Fruit fly (Drosophila melanogaster) whole organism, embryonic: ENCODE measurements around the gene drm.

Source experiments
- Antp ChIP-seq: fragments of 200-800 bp; sonication (Bioruptor generic); optimal IDR thresholded peaks from 3 replicates; lab custom pipeline; 2016; ENCODE audit warnings: missing biosample characterization, missing genetic modification characterization
- Atf3 ChIP-seq: fragments of 200-800 bp; sonication (Bioruptor generic); optimal IDR thresholded peaks from 3 replicates; lab custom pipeline; 2016; ENCODE audit warnings: missing biosample characterization, missing genetic modification characterization
- BEAF-32 ChIP-seq: fragments of 200-800 bp; sonication (Bioruptor generic); optimal IDR thresholded peaks from 3 replicates; lab custom pipeline; 2017; ENCODE audit warnings: missing biosample characterization, missing genetic modification characterization, mild to moderate bottlenecking, moderate library complexity, missing genetic modification reagents
- BtbVII ChIP-seq: fragments of 200-800 bp; sonication (Bioruptor generic); optimal IDR thresholded peaks from 3 replicates; lab custom pipeline; 2017; ENCODE audit warnings: missing biosample characterization, mild to moderate bottlenecking, missing genetic modification characterization
- Bteb2 ChIP-seq: fragments of 200-800 bp; sonication (Bioruptor generic); optimal IDR thresholded peaks from 2 replicates; lab custom pipeline; 2016; ENCODE audit warnings: missing biosample characterization, missing genetic modification characterization
- CG10565 ChIP-seq: fragments of 200-800 bp; sonication (Bioruptor generic); optimal IDR thresholded peaks from 3 replicates; lab custom pipeline; 2016; ENCODE audit warnings: missing biosample characterization, mild to moderate bottlenecking, missing genetic modification characterization
- CG11398 ChIP-seq: fragments of 200-800 bp; sonication (Bioruptor generic); optimal IDR thresholded peaks from 2 replicates; lab custom pipeline; 2016; ENCODE audit warnings: missing biosample characterization, missing genetic modification characterization
- CG11504 ChIP-seq: fragments of 200-800 bp; sonication (Bioruptor generic); optimal IDR thresholded peaks from 3 replicates; lab custom pipeline; 2019; ENCODE audit warnings: missing biosample characterization, mild to moderate bottlenecking, missing genetic modification characterization, moderate library complexity
- CG13624 ChIP-seq: fragments of 200-800 bp; sonication (Bioruptor generic); optimal IDR thresholded peaks from 2 replicates; lab custom pipeline; 2016; ENCODE audit warnings: missing biosample characterization, missing genetic modification characterization
- CG15514 ChIP-seq: fragments of 200-800 bp; sonication (Bioruptor generic); optimal IDR thresholded peaks from 3 replicates; lab custom pipeline; 2017; ENCODE audit warnings: missing biosample characterization, missing genetic modification characterization, mild to moderate bottlenecking, moderate library complexity, missing genetic modification reagents
- CG16813 ChIP-seq: fragments of 200-800 bp; sonication (Bioruptor generic); IDR thresholded peaks from 3 replicates; pipeline ENCODE4 v1.3.6; 2022; ENCODE audit warnings: missing biosample characterization, missing genetic modification characterization; ENCODE audit not compliant: partially characterized antibody
- CG17186 ChIP-seq: fragments of 200-800 bp; sonication (Bioruptor generic); optimal IDR thresholded peaks from 3 replicates; lab custom pipeline; 2017; ENCODE audit warnings: missing biosample characterization, missing genetic modification reagents, missing genetic modification characterization
- CG17361 ChIP-seq: fragments of 200-800 bp; sonication (Bioruptor generic); IDR thresholded peaks from 3 replicates; pipeline ENCODE4 v1.3.6; 2022; ENCODE audit warnings: missing biosample characterization, missing genetic modification characterization
- CG18011 ChIP-seq: fragments of 200-800 bp; sonication (Bioruptor generic); optimal IDR thresholded peaks from 2 replicates; lab custom pipeline; 2017; ENCODE audit warnings: missing biosample characterization, missing genetic modification characterization, mild to moderate bottlenecking, moderate library complexity, missing genotype
- CG18476 ChIP-seq: fragments of 200-800 bp; sonication (Bioruptor generic); optimal IDR thresholded peaks from 2 replicates; lab custom pipeline; 2016; ENCODE audit warnings: missing biosample characterization, mild to moderate bottlenecking, missing genetic modification characterization
- CG3838 ChIP-seq: fragments of 200-800 bp; sonication (Bioruptor generic); optimal IDR thresholded peaks from 3 replicates; lab custom pipeline; 2016; ENCODE audit warnings: missing biosample characterization, missing genetic modification characterization
- CG4328 ChIP-seq: fragments of 200-800 bp; sonication (Bioruptor generic); optimal IDR thresholded peaks from 3 replicates; lab custom pipeline; 2017; ENCODE audit warnings: missing biosample characterization, missing genetic modification reagents, missing genetic modification characterization
- CG8924 ChIP-seq: fragments of 200-800 bp; optimal IDR thresholded peaks from 3 replicates; lab custom pipeline; 2019; ENCODE audit warnings: missing biosample characterization, mild to moderate bottlenecking, missing genetic modification characterization, moderate library complexity
- Chrac-16 ChIP-seq: fragments of 200-800 bp; sonication (Bioruptor generic); optimal IDR thresholded peaks from 3 replicates; lab custom pipeline; 2016; ENCODE audit warnings: missing biosample characterization, missing genetic modification characterization
- Deaf1 ChIP-seq: fragments of 200-800 bp; optimal IDR thresholded peaks from 3 replicates; lab custom pipeline; 2019; ENCODE audit warnings: missing biosample characterization, mild to moderate bottlenecking, missing genetic modification characterization, moderate library complexity
- H2.0 ChIP-seq: fragments of 200-800 bp; sonication (Bioruptor generic); IDR thresholded peaks from 2 replicates; pipeline ENCODE4 v1.3.6; 2022; ENCODE audit warnings: missing biosample characterization, missing genetic modification characterization
- HLH3B ChIP-seq: fragments of 200-800 bp; sonication (Bioruptor generic); IDR thresholded peaks from 2 replicates; pipeline ENCODE4 v1.3.6; 2022; ENCODE audit warnings: missing biosample characterization, missing genetic modification characterization
- HLH54F ChIP-seq: fragments of 200-800 bp; sonication (Bioruptor generic); optimal IDR thresholded peaks from 3 replicates; lab custom pipeline; 2016; ENCODE audit warnings: missing biosample characterization, missing genetic modification characterization
- Hmr ChIP-seq: fragments of 200-800 bp; sonication (Bioruptor generic); optimal IDR thresholded peaks from 3 replicates; lab custom pipeline; 2017; ENCODE audit warnings: mild to moderate bottlenecking, missing biosample characterization, missing genetic modification reagents, missing genetic modification characterization
- Hr3 ChIP-seq: fragments of 200-800 bp; sonication (Bioruptor generic); optimal IDR thresholded peaks from 3 replicates; lab custom pipeline; 2016; ENCODE audit warnings: missing biosample characterization, missing genetic modification characterization
- Jarid2 ChIP-seq: fragments of 200-800 bp; sonication (Bioruptor generic); optimal IDR thresholded peaks from 3 replicates; lab custom pipeline; 2017; ENCODE audit warnings: mild to moderate bottlenecking, missing biosample characterization, missing genetic modification reagents, missing genetic modification characterization
- Lhr ChIP-seq: fragments of 200-800 bp; sonication (Bioruptor generic); optimal IDR thresholded peaks from 3 replicates; lab custom pipeline; 2017; ENCODE audit warnings: mild to moderate bottlenecking, missing biosample characterization, missing genetic modification reagents, missing genetic modification characterization
- MBD-R2 ChIP-seq: fragments of 200-800 bp; sonication (Bioruptor generic); IDR thresholded peaks from 2 replicates; pipeline ENCODE4 v1.3.6; 2022; ENCODE audit warnings: missing biosample characterization, missing genetic modification characterization
- NfI ChIP-seq: fragments of 200-800 bp; sonication (Bioruptor generic); optimal IDR thresholded peaks from 3 replicates; lab custom pipeline; 2018; ENCODE audit warnings: missing biosample characterization, mild to moderate bottlenecking, missing genetic modification characterization, moderate library complexity
- Pdp1 ChIP-seq, 2 experiments: fragments of 200-800 bp; sonication (Bioruptor generic); optimal IDR thresholded peaks; 3 replicates each; lab custom pipeline; 2016; ENCODE audit warnings: missing biosample characterization in 2 of 2, missing genetic modification characterization in 2 of 2, mild to moderate bottlenecking in 1 of 2, moderate library complexity in 1 of 2
- Ptx1 ChIP-seq: fragments of 200-800 bp; sonication (Bioruptor generic); IDR thresholded peaks from 2 replicates; pipeline ENCODE4 v1.3.6; 2022; ENCODE audit warnings: missing biosample characterization, missing genetic modification characterization
- Stat92E ChIP-seq, 3 experiments: fragments of >200 bp in 2 of 3; fragments of 200-800 bp in 1 of 3; sonication (Bioruptor generic) in 1 of 3; optimal IDR thresholded peaks; 2 replicates each; lab custom pipeline; 2017 to 2019; ENCODE audit warnings: missing biosample characterization in 3 of 3, missing genetic modification characterization in 3 of 3, mild to moderate bottlenecking in 1 of 3, moderate library complexity in 1 of 3
- Usf ChIP-seq: fragments of 200-800 bp; sonication (Bioruptor generic); optimal IDR thresholded peaks from 2 replicates; lab custom pipeline; 2017; ENCODE audit warnings: missing genotype, missing biosample characterization, missing genetic modification characterization
- Vsx1 ChIP-seq: fragments of 200-800 bp; sonication (Bioruptor generic); optimal IDR thresholded peaks from 2 replicates; lab custom pipeline; 2017; ENCODE audit warnings: missing biosample characterization, mild to moderate bottlenecking, missing genetic modification characterization, missing genetic modification reagents
- crc ChIP-seq: fragments of 200-800 bp; sonication (Bioruptor generic); optimal IDR thresholded peaks from 2 replicates; lab custom pipeline; 2016; ENCODE audit warnings: missing biosample characterization, missing genetic modification characterization
- dysf ChIP-seq: fragments of 200-800 bp; sonication (Bioruptor generic); IDR thresholded peaks from 3 replicates; pipeline ENCODE4 v1.3.6; 2022; ENCODE audit warnings: missing biosample characterization, missing genetic modification characterization
- ewg ChIP-seq: fragments of 200-800 bp; sonication (Bioruptor generic); optimal IDR thresholded peaks from 3 replicates; lab custom pipeline; 2017; ENCODE audit warnings: mild to moderate bottlenecking, missing biosample characterization, missing genetic modification reagents, missing genetic modification characterization
- gcm ChIP-seq: fragments of 200-800 bp; sonication (Bioruptor generic); optimal IDR thresholded peaks from 2 replicates; lab custom pipeline; 2019; ENCODE audit warnings: missing biosample characterization, mild to moderate bottlenecking, missing genetic modification characterization, moderate library complexity
- ken ChIP-seq: fragments of 200-800 bp; sonication (Bioruptor generic); IDR thresholded peaks from 3 replicates; pipeline ENCODE4 v1.3.6; 2022; ENCODE audit warnings: missing biosample characterization, missing genetic modification characterization
- lov ChIP-seq, 2 experiments: fragments of 200-800 bp in 1 of 2; fragments of >200 bp in 1 of 2; sonication (Bioruptor generic) in 1 of 2; IDR thresholded peaks in 1 of 2; optimal IDR thresholded peaks in 1 of 2; 2 replicates in 1 of 2; 3 replicates in 1 of 2; pipeline versions ENCODE4 v1.3.6 to Lab custom; 2017 to 2022; ENCODE audit warnings: missing biosample characterization in 1 of 2, missing genetic modification characterization in 1 of 2
- nau ChIP-seq: fragments of 200-800 bp; sonication (Bioruptor generic); optimal IDR thresholded peaks from 3 replicates; lab custom pipeline; 2017; ENCODE audit warnings: missing biosample characterization, mild to moderate bottlenecking, missing genetic modification characterization, missing genetic modification reagents
- onecut ChIP-seq: fragments of 200-800 bp; sonication (Bioruptor generic); IDR thresholded peaks from 2 replicates; pipeline ENCODE4 v1.3.6; 2022; ENCODE audit warnings: missing biosample characterization, missing genetic modification characterization
- psq ChIP-seq: fragments of 200-800 bp; sonication (Bioruptor generic); optimal IDR thresholded peaks from 2 replicates; lab custom pipeline; 2017; ENCODE audit warnings: missing biosample characterization, missing genetic modification characterization
- sd ChIP-seq: fragments of 200-800 bp; sonication (Bioruptor generic); optimal IDR thresholded peaks from 3 replicates; lab custom pipeline; 2018; ENCODE audit warnings: missing biosample characterization, mild to moderate bottlenecking, missing genetic modification characterization, moderate library complexity
- sima ChIP-seq: fragments of 200-800 bp; sonication (Bioruptor generic); optimal IDR thresholded peaks from 2 replicates; lab custom pipeline; 2016; ENCODE audit warnings: missing biosample characterization, missing genetic modification characterization
- stwl ChIP-seq: fragments of 200-800 bp; sonication (Bioruptor generic); optimal IDR thresholded peaks from 3 replicates; lab custom pipeline; 2018; ENCODE audit warnings: missing biosample characterization, mild to moderate bottlenecking, missing genetic modification characterization, moderate library complexity
- ttk ChIP-seq: fragments of 200-800 bp; sonication (Bioruptor generic); IDR thresholded peaks from 2 replicates; pipeline ENCODE4 v2.1.2; 2022; ENCODE audit warnings: missing biosample characterization, missing genetic modification characterization
- vvl ChIP-seq: fragments of 200-800 bp; sonication (Bioruptor generic); IDR thresholded peaks from 2 replicates; pipeline ENCODE4 v1.3.6; 2022; ENCODE audit warnings: missing biosample characterization, missing genetic modification characterization
- wek ChIP-seq: fragments of 200-800 bp; sonication (Bioruptor generic); optimal IDR thresholded peaks from 3 replicates; lab custom pipeline; 2018; ENCODE audit warnings: missing biosample characterization, mild to moderate bottlenecking, missing genetic modification characterization, moderate library complexity

drm gene

dm6 chr2L:3532973-3533525 is 6.0 kb upstream of the drm start (continued):
- TF ChIP-seq crc (GFP tag; lab: Kevin White, UChicago) (no peak), Stat92E (GFP tag; optimal IDR thresholded peaks at IDR 0.05; lab: Kevin White, UChicago) (no peak), onecut (GFP tag; lab: Robert Waterston, UW) (peak; percentile 43), stwl (no peak), lov (optimal IDR thresholded peaks at IDR 0.05; lab: Kevin White, UChicago) (no peak), lov (GFP tag; IDR thresholded peaks at IDR 0.05; lab: Robert Waterston, UW) (0 out of 3 replicates have a peak, but pooled peaks have one; percentile 58), dysf (GFP tag; lab: Robert Waterston, UW) (peak; percentile 42; the same call in 1 of the 3 replicates), gcm (GFP tag; lab: Kevin White, UChicago) (no peak), CG15514 (GFP tag; lab: Kevin White, UChicago) (no peak), BtbVII (GFP tag; lab: Kevin White, UChicago) (no peak), Atf3 (GFP tag; lab: Kevin White, UChicago) (peak; percentile 17), HLH3B (no peak), Antp (GFP tag; lab: Kevin White, UChicago) (peak; percentile 70), sima (no peak), CG10565 (GFP tag; lab: Kevin White, UChicago) (peak; percentile 21), Lhr (GFP tag; lab: Kevin White, UChicago) (peak; percentile 10), nau (GFP tag; lab: Kevin White, UChicago) (no peak), NfI (no peak), BEAF-32 (GFP tag; lab: Kevin White, UChicago) (no peak), Pdp1 (GFP tag; optimal IDR thresholded peaks at IDR 0.05; lab: Kevin White, UChicago) (peak; percentile 45 to 59), sd (no peak), ewg (GFP tag; lab: Kevin White, UChicago) (no peak), Usf (peak; percentile 28), Deaf1 (tag; lab: Kevin White, UChicago) (no peak), Vsx1 (GFP tag; lab: Kevin White, UChicago) (no peak), Chrac-16 (GFP tag; lab: Kevin White, UChicago) (peak; percentile 68), CG13624 (no peak), ttk (GFP tag; lab: Robert Waterston, UW) (0 out of 2 replicates have a peak, but pooled peaks have one; percentile 35), H2.0 (no peak), CG3838 (GFP tag; lab: Kevin White, UChicago) (no peak), CG11504 (tag; lab: Kevin White, UChicago) (peak; percentile 51), psq (GFP tag; lab: Kevin White, UChicago) (no peak), Hmr (no peak), Jarid2 (GFP tag; lab: Kevin White, UChicago) (no peak), ken (GFP tag; lab: Robert Waterston, UW) (no peak), CG11398 (no peak), CG17361 (GFP tag; lab: Robert Waterston, UW) (peak; percentile 52; the same call in 2 of the 3 replicates), MBD-R2 (GFP tag; lab: Robert Waterston, UW) (no peak; the same call in 1 of the 2 replicates), wek (GFP tag; lab: Kevin White, UChicago) (no peak), Ptx1 (GFP tag; lab: Robert Waterston, UW) (peak; percentile 49), vvl (GFP tag; lab: Robert Waterston, UW) (peak; percentile 38; the same call in 1 of the 2 replicates), CG4328 (no peak), HLH54F (GFP tag; lab: Kevin White, UChicago) (no peak), CG18476 (no peak), CG18011 (GFP tag; lab: Kevin White, UChicago) (no peak), CG8924 (peak; percentile 64), Bteb2 (GFP tag; lab: Kevin White, UChicago) (no peak), CG17186 (GFP tag; lab: Kevin White, UChicago) (no peak), Hr3 (GFP tag; lab: Kevin White, UChicago) (peak; percentile 11), CG16813 (GFP tag; lab: Robert Waterston, UW) (no peak)
